Worm (Caenorhabditis elegans): ENCODE measurements around the gene ZK938.12.

- no peak for TF ChIP-seq nhr-85 (tag)
- no peak for TF ChIP-seq mdl-1 (tag; optimal IDR thresholded peaks at IDR 0.05)
- TF ChIP-seq fkh-8 (tag; optimal IDR thresholded peaks at IDR 0.05) = no peak
- no peak for TF ChIP-seq nhr-237 (tag; optimal IDR thresholded peaks at IDR 0.05)
- TF ChIP-seq fkh-10 (GFP tag; optimal IDR thresholded peaks at IDR 0.05) = no peak
- no peak for TF ChIP-seq lsy-2 (tag; optimal IDR thresholded peaks at IDR 0.05)
- TF ChIP-seq egl-27 (tag; optimal IDR thresholded peaks at IDR 0.05) = no peak
- no peak for TF ChIP-seq nhr-12 (tag; optimal IDR thresholded peaks at IDR 0.05)
- TF ChIP-seq hpl-2 (GFP tag; optimal IDR thresholded peaks at IDR 0.05) = no peak
- no peak for TF ChIP-seq efl-3 (GFP tag; optimal IDR thresholded peaks at IDR 0.05)
Observed at ce11 chrII:9855620-9856019, 24.5 kb downstream of the ZK938.12 start, which contains the start of gene chil-4.

All from whole organism, L1 larva.